Worm (Caenorhabditis elegans) whole organism, midembryonic: Measurements from ENCODE around the gene T22C8.3.

Source experiments
- T22C8.4 ChIP-seq: fragments of 200-800 bp; sonication (Bioruptor generic); IDR thresholded peaks from 2 replicates; pipeline ENCODE4 v1.3.6; 2022; ENCODE audit warnings: missing genetic modification characterization, missing compliant biosample characterization
- cog-1 ChIP-seq: sonication (generic microtip); optimal IDR thresholded peaks from 2 replicates; lab custom pipeline; 2016; ENCODE audit warnings: missing genetic modification characterization, missing compliant biosample characterization
- flt-1 ChIP-seq: fragments of 200-800 bp; sonication (Bioruptor generic); IDR thresholded peaks from 2 replicates; pipeline ENCODE4 v1.3.6; 2022; ENCODE audit warnings: missing genetic modification characterization, missing compliant biosample characterization
- klf-2 ChIP-seq: fragments of 200-800 bp; sonication (Bioruptor generic); conservative IDR thresholded peaks from 2 replicates; pipeline ENCODE4 v1.3.6; 2022; ENCODE audit warnings: missing genetic modification reagents, missing genetic modification characterization, missing compliant biosample characterization
- med-1 ChIP-seq: sonication (generic microtip); optimal IDR thresholded peaks from 2 replicates; lab custom pipeline; 2017; ENCODE audit warnings: missing genetic modification characterization, mild to moderate bottlenecking, missing compliant biosample characterization, antibody characterized with exemption, missing genetic modification reagents; ENCODE audit not compliant: insufficient read depth
- ref-1 ChIP-seq: fragments of 200-800 bp; sonication (Bioruptor generic); conservative IDR thresholded peaks from 2 replicates; pipeline ENCODE4 v1.3.6; 2022; ENCODE audit warnings: missing genetic modification reagents, missing genetic modification characterization, missing compliant biosample characterization
- tab-1 ChIP-seq: fragments of 200-800 bp; sonication (Bioruptor generic); IDR thresholded peaks from 2 replicates; pipeline ENCODE4 v1.3.6; 2022; ENCODE audit warnings: missing genetic modification characterization, missing compliant biosample characterization
- ztf-23 ChIP-seq: fragments of 200-800 bp; sonication (Bioruptor generic); IDR thresholded peaks from 2 replicates; pipeline ENCODE4 v1.3.6; 2022; ENCODE audit warnings: missing genetic modification reagents, missing genetic modification characterization, missing compliant biosample characterization
- ztf-29 ChIP-seq: fragments of 200-800 bp; sonication (Bioruptor generic); IDR thresholded peaks from 2 replicates; pipeline ENCODE4 v1.3.6; 2022; ENCODE audit warnings: missing genetic modification reagents, missing genetic modification characterization, missing compliant biosample characterization

Gene T22C8.3

DNA sequence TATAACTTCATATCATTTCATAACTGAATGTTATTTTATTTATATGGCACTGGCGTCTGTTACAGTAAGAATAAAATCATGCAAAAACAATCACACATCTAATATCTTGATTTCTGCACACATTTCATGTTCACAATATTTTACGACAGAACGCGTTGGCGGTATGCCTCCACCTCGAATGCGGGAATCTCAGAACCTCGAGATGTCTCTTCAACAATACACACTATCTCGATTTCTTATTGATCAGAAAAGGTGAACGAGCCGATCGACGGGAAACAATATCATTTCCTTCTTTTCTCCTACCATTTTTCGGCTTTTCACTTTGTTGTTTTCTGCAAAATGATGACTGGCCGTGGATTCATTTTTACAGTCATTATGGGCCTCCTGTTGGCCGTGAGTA, 14.1 kb downstream of the T22C8.3 start, which contains the start of gene F28C6.10:
Gene F28C6.10, plus strand, starts transcription at position 301 of the 400 bp plus-strand sequence.
- TF ChIP-seq ztf-23 (GFP tag; lab: Robert Waterston, UW) (no peak), ref-1 (GFP tag; lab: Robert Waterston, UW) (no peak), cog-1 (tag; lab: Kevin White, UChicago) (no peak), med-1 (no peak), klf-2 (GFP tag; lab: Robert Waterston, UW) (no peak), T22C8.4 (no peak), ztf-29 (no peak), tab-1 (no peak), flt-1 (no peak)

DNA sequence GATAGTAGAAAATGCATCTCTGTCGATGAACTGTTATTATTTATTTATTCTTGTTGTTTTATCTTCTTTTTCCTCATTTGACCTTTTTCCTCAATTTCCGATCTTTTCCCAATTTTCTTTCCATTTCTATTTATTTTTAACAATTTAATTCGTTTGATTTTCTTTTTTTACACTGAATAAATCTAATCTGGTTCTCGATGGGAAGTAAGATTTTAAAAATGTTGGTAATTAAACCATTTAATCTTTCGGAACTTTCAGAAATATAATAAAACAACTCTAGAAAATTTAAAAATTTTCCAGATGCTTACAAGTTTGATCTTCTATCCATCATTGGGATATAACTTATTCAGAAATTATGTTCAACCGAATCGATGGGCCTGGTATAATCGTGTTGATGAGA, 15.2 kb downstream of the T22C8.3 start, which contains the start of gene F28C6.8:
Gene F28C6.8, plus strand, starts transcription at position 301 of the 400 bp plus-strand sequence.
- TF ChIP-seq cog-1 (tag; lab: Kevin White, UChicago) = no peak
- no peak for TF ChIP-seq tab-1
- TF ChIP-seq ref-1 (GFP tag; lab: Robert Waterston, UW) = no peak
- no peak for TF ChIP-seq ztf-23 (GFP tag; lab: Robert Waterston, UW)
- TF ChIP-seq T22C8.4 = no peak
- TF ChIP-seq med-1 = no peak
- no peak for TF ChIP-seq flt-1
- TF ChIP-seq ztf-29 = no peak
- no peak for TF ChIP-seq klf-2 (GFP tag; lab: Robert Waterston, UW)

- TF ChIP-seq ztf-23 (GFP tag; lab: Robert Waterston, UW) = no peak
- no peak for TF ChIP-seq ztf-29
- TF ChIP-seq klf-2 (GFP tag; lab: Robert Waterston, UW) = no peak
- no peak for TF ChIP-seq tab-1
- TF ChIP-seq cog-1 (tag; lab: Kevin White, UChicago) = no peak
Measured at ce11 chrII:8603567-8604359, 18.0 kb downstream of the T22C8.3 start, which contains the start of gene suf-1. TSS of gene suf-1 (plus strand) at chrII:8603846.

DNA sequence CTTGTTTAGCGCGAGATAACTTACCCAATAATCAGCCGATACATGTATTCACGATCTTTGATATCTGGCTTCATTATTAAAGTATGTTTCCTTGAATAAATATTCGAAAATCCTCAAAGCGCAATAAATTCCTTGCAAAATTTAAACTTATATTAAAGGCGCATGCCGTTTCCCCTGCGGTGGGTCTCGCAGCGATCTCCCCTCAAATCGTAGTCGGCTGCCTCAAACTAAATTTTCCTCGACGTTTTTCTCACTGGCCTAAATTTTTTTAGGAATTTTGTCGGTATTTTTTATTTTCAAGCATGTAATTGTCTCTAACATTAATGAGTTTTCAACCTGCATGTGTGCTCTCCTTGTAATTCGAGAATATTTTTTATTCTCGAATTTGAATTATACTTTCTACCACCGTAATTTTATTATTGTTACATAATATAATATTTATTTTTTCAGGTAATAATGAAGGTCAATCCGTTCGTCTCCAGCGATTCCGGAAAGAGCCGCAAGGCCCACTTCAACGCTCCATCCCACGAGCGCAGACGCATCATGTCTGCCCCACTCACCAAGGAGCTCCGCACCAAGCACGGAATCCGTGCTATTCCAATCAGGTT, 19.3 kb downstream of the T22C8.3 start, which contains the start of the genes cpf-1 and rpl-26:
Gene cpf-1, minus strand, starts transcription at position 104 of the 608 bp plus-strand sequence.
Gene rpl-26, plus strand, starts transcription at position 449 of the 608 bp plus-strand sequence.
- TF ChIP-seq ztf-23 (GFP tag; lab: Robert Waterston, UW) (no peak), tab-1 (no peak), ref-1 (GFP tag; lab: Robert Waterston, UW) (no peak), med-1 (no peak), cog-1 (tag; lab: Kevin White, UChicago) (no peak), flt-1 (no peak), T22C8.4 (no peak), klf-2 (GFP tag; lab: Robert Waterston, UW) (no peak), ztf-29 (no peak)

DNA sequence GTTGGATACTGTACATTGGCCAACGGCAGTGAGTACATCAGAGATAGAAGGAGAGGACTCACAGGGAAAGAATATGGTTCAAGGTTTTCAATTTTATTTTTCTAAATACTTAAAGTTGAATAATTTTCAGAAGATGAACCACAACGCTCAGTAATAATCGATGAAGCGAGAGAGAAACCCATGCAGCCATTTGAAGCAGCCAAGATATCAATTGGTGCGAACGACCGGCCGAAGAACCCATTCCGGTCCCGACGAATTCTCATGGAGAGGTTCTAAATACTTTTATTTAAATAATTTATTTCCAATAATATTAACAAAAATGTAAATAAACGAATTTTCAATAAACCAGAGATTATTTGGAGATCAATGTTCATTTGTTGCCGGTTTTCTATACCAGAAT, 21.6 kb downstream of the T22C8.3 start, which contains the start of gene pigg-1:
Gene pigg-1, minus strand, starts transcription at position 101 of the 400 bp plus-strand sequence.
- TF ChIP-seq ztf-29 = no peak
- no peak for TF ChIP-seq flt-1
- no peak for TF ChIP-seq cog-1 (tag; lab: Kevin White, UChicago)
- no peak for TF ChIP-seq ztf-23 (GFP tag; lab: Robert Waterston, UW)
- no peak for TF ChIP-seq ref-1 (GFP tag; lab: Robert Waterston, UW)
- TF ChIP-seq klf-2 (GFP tag; lab: Robert Waterston, UW) = no peak
- TF ChIP-seq tab-1 = no peak
- no peak for TF ChIP-seq T22C8.4
- TF ChIP-seq med-1 = no peak

DNA sequence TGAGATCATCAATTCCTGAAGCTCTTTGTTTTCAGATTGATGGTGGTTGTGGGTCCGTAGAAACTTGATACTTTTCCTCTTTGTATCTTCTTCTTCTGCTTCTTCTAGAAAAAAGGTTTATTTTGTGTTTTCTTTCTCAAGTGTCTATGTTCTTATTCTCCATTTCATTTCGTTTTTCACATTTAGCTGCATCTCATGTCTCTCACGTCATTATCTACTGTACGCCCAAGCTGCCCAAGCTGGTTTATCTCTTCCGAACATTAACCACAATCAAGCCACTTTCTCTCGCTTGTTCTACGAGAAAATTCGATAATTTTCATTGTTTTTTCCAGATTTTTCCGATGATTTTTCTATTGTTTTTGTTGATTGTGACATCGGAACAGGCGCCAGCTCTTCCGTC, 22.6 kb downstream of the T22C8.3 start, which contains the start of gene F28C6.5:
Gene F28C6.5, plus strand, starts transcription at position 301 of the 400 bp plus-strand sequence.
- TF ChIP-seq flt-1 (no peak), ztf-23 (GFP tag; lab: Robert Waterston, UW) (no peak), klf-2 (GFP tag; lab: Robert Waterston, UW) (no peak)

- TF ChIP-seq ztf-29 (no peak), T22C8.4 (no peak), med-1 (no peak), tab-1 (no peak), ztf-23 (GFP tag; lab: Robert Waterston, UW) (no peak), flt-1 (no peak), ref-1 (GFP tag; lab: Robert Waterston, UW) (no peak), klf-2 (GFP tag; lab: Robert Waterston, UW) (no peak), cog-1 (tag; lab: Kevin White, UChicago) (no peak)
Measured at ce11 chrII:8593840-8594625, 27.8 kb downstream of the T22C8.3 start, which contains the start of gene aptf-3. TSS of gene aptf-3 (plus strand) at chrII:8594190.

DNA sequence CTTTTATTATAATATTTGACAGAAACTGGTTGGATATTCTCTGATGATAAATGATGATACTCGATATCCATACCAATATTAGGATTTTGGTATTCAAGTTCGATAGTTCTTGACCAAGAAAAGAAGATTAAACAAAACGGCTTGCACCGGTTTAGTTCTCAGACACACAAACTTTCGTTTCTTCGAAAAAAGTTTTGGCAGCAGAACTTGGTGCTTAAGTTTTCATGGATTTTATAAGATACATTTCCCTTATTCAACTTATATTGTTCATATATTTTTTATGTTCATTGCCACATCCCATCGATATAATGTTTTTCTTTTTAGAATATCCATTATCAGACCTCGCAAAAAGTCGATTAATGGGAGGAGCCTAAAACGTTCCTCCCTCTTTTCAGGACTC, 31.1 kb downstream of the T22C8.3 start, which contains the start of gene aptf-4:
Gene aptf-4, plus strand, starts transcription at position 301 of the 400 bp plus-strand sequence.
- TF ChIP-seq tab-1 (no peak), flt-1 (no peak), T22C8.4 (no peak), med-1 (no peak), ztf-23 (GFP tag; lab: Robert Waterston, UW) (no peak), ztf-29 (no peak), klf-2 (GFP tag; lab: Robert Waterston, UW) (no peak), ref-1 (GFP tag; lab: Robert Waterston, UW) (no peak), cog-1 (tag; lab: Kevin White, UChicago) (no peak)

- TF ChIP-seq ztf-23 (GFP tag; lab: Robert Waterston, UW) = no peak
- TF ChIP-seq tab-1 = no peak
- TF ChIP-seq med-1 = no peak
- no peak for TF ChIP-seq flt-1
- no peak for TF ChIP-seq cog-1 (tag; lab: Kevin White, UChicago)
- TF ChIP-seq ztf-29 = no peak
- TF ChIP-seq ref-1 (GFP tag; lab: Robert Waterston, UW) = no peak
- no peak for TF ChIP-seq klf-2 (GFP tag; lab: Robert Waterston, UW)
- TF ChIP-seq T22C8.4 = no peak
Measured at ce11 chrII:8589227-8589626, 32.6 kb downstream of the T22C8.3 start.
